Fruit fly (Drosophila melanogaster): ENCODE results near the gene CG15771.

CG15771 gene

DNA sequence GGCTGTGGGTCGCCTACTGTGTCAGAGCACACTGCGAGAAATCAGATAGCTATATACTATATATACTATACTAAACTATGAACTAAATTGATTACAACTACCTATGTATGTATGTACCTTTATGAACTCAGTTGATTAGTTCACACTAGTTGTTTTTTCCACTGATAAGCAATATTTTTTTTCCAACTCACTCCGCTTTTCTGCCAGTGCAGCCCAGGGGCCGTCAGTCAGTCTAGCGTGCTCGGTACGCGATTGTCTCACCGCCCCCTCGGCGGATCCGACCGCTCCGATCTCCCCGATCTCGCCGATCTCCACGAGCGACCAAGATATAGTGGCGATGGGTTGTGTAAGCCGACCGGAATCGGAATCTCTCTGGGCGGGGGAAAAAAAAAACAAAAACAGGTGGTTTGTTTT, 49.5 kb upstream of the CG15771 start (continued):
- TF ChIP-seq Eip74EF (GFP tag; optimal IDR thresholded peaks at IDR 0.05) (peak in 1 of 2 experiments; percentile 72), Ravus (GFP tag; IDR thresholded peaks at IDR 0.05) (peak; percentile 73), Optix (GFP tag; IDR thresholded peaks at IDR 0.05) (peak; percentile 86), CG9932 (GFP tag; IDR thresholded peaks at IDR 0.05) (peak; percentile 90), GATAe (GFP tag; conservative IDR thresholded peaks at IDR 0.05) (peak; percentile 64; the same call in 1 of the 2 replicates), Antp (GFP tag; optimal IDR thresholded peaks at IDR 0.05) (peak; percentile 60), CG14667 (GFP tag; IDR thresholded peaks at IDR 0.05) (peak; percentile 77), hb (GFP tag; IDR thresholded peaks at IDR 0.05; ENCODE audit: partially characterized antibody) (no peak), emc (GFP tag; optimal IDR thresholded peaks at IDR 0.05) (peak; percentile 47), CG6791 (GFP tag; IDR thresholded peaks at IDR 0.05; ENCODE audit: partially characterized antibody) (no peak), CG1024 (GFP tag; IDR thresholded peaks at IDR 0.05) (peak; percentile 77), MBD-R2 (GFP tag; IDR thresholded peaks at IDR 0.05) (peak; percentile 79), Mes4 (GFP tag; optimal IDR thresholded peaks at IDR 0.05) (no peak), cas (GFP tag; IDR thresholded peaks at IDR 0.05) (peak; percentile 84), lbe (GFP tag; optimal IDR thresholded peaks at IDR 0.05) (no peak), gcm2 (GFP tag; optimal IDR thresholded peaks at IDR 0.05) (peak; percentile 15), Meics (GFP tag; optimal IDR thresholded peaks at IDR 0.05) (peak; percentile 90), Sry-δ (GFP tag; optimal IDR thresholded peaks at IDR 0.05) (peak; percentile 30), ranshi (GFP tag; IDR thresholded peaks at IDR 0.05) (peak; percentile 90), D19A (tag; optimal IDR thresholded peaks at IDR 0.05) (peak; percentile 72), Lpt (GFP tag; optimal IDR thresholded peaks at IDR 0.05) (no peak), pzg (GFP tag; optimal IDR thresholded peaks at IDR 0.05) (peak; percentile 5), CG10321 (GFP tag; IDR thresholded peaks at IDR 0.05) (peak; percentile 42; the same call in 1 of the 2 replicates), ap (GFP tag; IDR thresholded peaks at IDR 0.05) (peak; percentile 80), zf30C (GFP tag; optimal IDR thresholded peaks at IDR 0.05) (peak; percentile 40), CG17186 (GFP tag; optimal IDR thresholded peaks at IDR 0.05) (peak; percentile 11), Asciz (GFP tag; optimal IDR thresholded peaks at IDR 0.05) (peak; percentile 79), gsb-n (tag; optimal IDR thresholded peaks at IDR 0.05) (peak; percentile 58), CG2875 (GFP tag; optimal IDR thresholded peaks at IDR 0.05) (peak; percentile 64), CG11696 (GFP tag; IDR thresholded peaks at IDR 0.05) (peak; percentile 69), psq (GFP tag; optimal IDR thresholded peaks at IDR 0.05) (no peak), CG12391 (tag; optimal IDR thresholded peaks at IDR 0.05) (peak; percentile 80), CG1529 (GFP tag; optimal IDR thresholded peaks at IDR 0.05) (peak; percentile 44), CG14050 (GFP tag; IDR thresholded peaks at IDR 0.05) (peak; percentile 74), CG15514 (GFP tag; optimal IDR thresholded peaks at IDR 0.05) (peak; percentile 85), az2 (GFP tag; optimal IDR thresholded peaks at IDR 0.05) (peak; percentile 59), CG11247 (GFP tag; IDR thresholded peaks at IDR 0.05) (peak; percentile 92), pros (GFP tag; optimal IDR thresholded peaks at IDR 0.05) (no peak), CG5245 (GFP tag; optimal IDR thresholded peaks at IDR 0.05) (peak; percentile 68), sqz (GFP tag; optimal IDR thresholded peaks at IDR 0.05) (peak; percentile 57), CG11560 (tag; IDR thresholded peaks at IDR 0.05) (peak; percentile 79; the same call in 2 of the 3 replicates), CG10366 (GFP tag; IDR thresholded peaks at IDR 0.05) (peak; percentile 82), CG1832 (GFP tag; optimal IDR thresholded peaks at IDR 0.05) (no peak), CG11085 (GFP tag; IDR thresholded peaks at IDR 0.05) (peak; percentile 88), CG32532 (GFP tag; IDR thresholded peaks at IDR 0.05) (peak; percentile 96), PHDP (tag; optimal IDR thresholded peaks at IDR 0.05) (peak; percentile 81), CG30020 (tag; optimal IDR thresholded peaks at IDR 0.05) (no peak), CG12659 (GFP tag; optimal IDR thresholded peaks at IDR 0.05) (peak; percentile 79), CG33213 (GFP tag; optimal IDR thresholded peaks at IDR 0.05) (no peak), nau (GFP tag; optimal IDR thresholded peaks at IDR 0.05) (no peak), CG14014 (GFP tag; IDR thresholded peaks at IDR 0.05) (peak; percentile 89)

All from whole organism, embryonic.